Worm (Caenorhabditis elegans) whole organism, dauer: Measurements from ENCODE around the gene vps-50.

ENCODE experiments used
- unc-62 ChIP-seq: sonication (generic microtip); optimal IDR thresholded peaks from 2 replicates; lab custom pipeline; 2017; ENCODE audit warnings: missing biosample characterization, missing genetic modification reagents, missing genetic modification characterization

vps-50 gene

ce11 chrIII:10907678-10908217, 38.8 kb downstream of the vps-50 start:
- no peak for TF ChIP-seq unc-62 (GFP tag; lab: Kevin White, UChicago)

ce11 chrIII:10908543-10908942, 39.5 kb downstream of the vps-50 start:
- no peak for TF ChIP-seq unc-62 (GFP tag; lab: Kevin White, UChicago)

ce11 chrIII:10909166-10909565, 40.2 kb downstream of the vps-50 start:
- no peak for TF ChIP-seq unc-62 (GFP tag; lab: Kevin White, UChicago)

ce11 chrIII:10911160-10911559, 42.2 kb downstream of the vps-50 start, which contains the start of gene cut-6:
TSS of gene cut-6 (plus strand) at chrIII:10911460.
- no peak for TF ChIP-seq unc-62 (GFP tag; lab: Kevin White, UChicago)

ce11 chrIII:10914971-10915370, 46.0 kb downstream of the vps-50 start:
- TF ChIP-seq unc-62 (GFP tag; lab: Kevin White, UChicago): no peak

- no peak for TF ChIP-seq unc-62 (GFP tag; lab: Kevin White, UChicago)
These were observed 51.1 kb downstream of the vps-50 start, which contains the start of gene vab-7 for ce11 chrIII:10920044-10920443. TSS of gene vab-7 (plus strand) at chrIII:10920344.

- no peak for TF ChIP-seq unc-62 (GFP tag; lab: Kevin White, UChicago)
These were observed 52.5 kb downstream of the vps-50 start for ce11 chrIII:10921474-10921873.

ce11 chrIII:10923539-10923938, 54.5 kb downstream of the vps-50 start:
- TF ChIP-seq unc-62 (GFP tag; lab: Kevin White, UChicago): no peak
